Worm (Caenorhabditis elegans) whole organism, young adult: ENCODE data around the gene ZK666.2.

Experiments used
- ama-1 ChIP-seq, 3 experiments: fragments of 150-350 bp in 1 of 3; sonication (generic microtip) in 2 of 3; optimal IDR thresholded peaks; 2 replicates each; lab custom pipeline; 2014 to 2018; ENCODE audit warnings: missing biosample characterization in 2 of 3, missing genetic modification characterization in 2 of 3, missing genetic modification reagents in 2 of 3
- cebp-1 ChIP-seq, 2 experiments: fragments of 200-800 bp in 1 of 2; sonication (Bioruptor generic) in 1 of 2; sonication (generic microtip) in 1 of 2; IDR thresholded peaks in 1 of 2; optimal IDR thresholded peaks in 1 of 2; 2 replicates each; pipeline versions ENCODE4 v1.3.6 to Lab custom; 2017 to 2022; ENCODE audit warnings: missing compliant biosample characterization in 2 of 2, missing genetic modification characterization in 2 of 2, mild to moderate bottlenecking in 1 of 2, missing genetic modification reagents in 1 of 2, moderate library complexity in 1 of 2
- hmg-20 ChIP-seq: fragments of 200-800 bp; sonication (Bioruptor generic); IDR thresholded peaks from 2 replicates; pipeline ENCODE4 v1.3.6; 2022; ENCODE audit warnings: missing genetic modification reagents, missing genetic modification characterization, missing compliant biosample characterization
- lin-35 ChIP-seq, 3 experiments: fragments of 150-350 bp in 2 of 3; sonication (generic microtip) in 1 of 3; optimal IDR thresholded peaks; 2 replicates each; lab custom pipeline; 2014 to 2018; ENCODE audit warnings: missing biosample characterization in 3 of 3, missing genetic modification characterization in 3 of 3, missing genetic modification reagents in 3 of 3
- madf-6 ChIP-seq: fragments of 200-800 bp; sonication (Bioruptor generic); IDR thresholded peaks from 2 replicates; pipeline ENCODE4 v1.3.6; 2022; ENCODE audit warnings: missing genetic modification reagents, missing genetic modification characterization, missing compliant biosample characterization
- mxl-1 ChIP-seq: sonication (generic microtip); optimal IDR thresholded peaks from 2 replicates; lab custom pipeline; 2016; ENCODE audit warnings: missing genetic modification characterization, missing compliant biosample characterization

- TF ChIP-seq madf-6 (no peak), ama-1 (optimal IDR thresholded peaks at IDR 0.05; lab: Kevin White, UChicago) (no peak), ama-1 (GFP tag; optimal IDR thresholded peaks at IDR 0.05; lab: Kevin White, UChicago) (no peak), hmg-20 (no peak), mxl-1 (no peak), cebp-1 (GFP tag; IDR thresholded peaks at IDR 0.05; lab: Robert Waterston, UW) (no peak), cebp-1 (tag; optimal IDR thresholded peaks at IDR 0.05; lab: Kevin White, UChicago) (peak; percentile 15), lin-35 (GFP tag; optimal IDR thresholded peaks at IDR 0.05; lab: Kevin White, UChicago) (no peak)
Measured at ce11 chrII:10515422-10515821, 43.7 kb upstream of the ZK666.2 start.
